Fruit fly (Drosophila melanogaster) whole organism, embryonic: Measurements from ENCODE around the gene CG7943.
A peak's percentile ranks its signal among the peaks of the same experiment; 100 is the strongest.

Source experiments
- Atf-2 ChIP-seq: fragments of 200-800 bp; sonication (Bioruptor generic); optimal IDR thresholded peaks from 2 replicates; lab custom pipeline; 2016; ENCODE audit warnings: missing biosample characterization, missing genetic modification characterization
- Atf3 ChIP-seq: fragments of 200-800 bp; sonication (Bioruptor generic); optimal IDR thresholded peaks from 3 replicates; lab custom pipeline; 2016; ENCODE audit warnings: missing biosample characterization, missing genetic modification characterization
- CG11093 ChIP-seq: fragments of 200-800 bp; sonication (Bioruptor generic); IDR thresholded peaks from 3 replicates; pipeline ENCODE4 v1.3.6; 2022; ENCODE audit warnings: missing biosample characterization, missing genetic modification characterization
- CG11247 ChIP-seq: fragments of 200-800 bp; sonication (Bioruptor generic); IDR thresholded peaks from 2 replicates; pipeline ENCODE4 v1.3.6; 2022; ENCODE audit warnings: missing biosample characterization, missing genetic modification characterization
- CG11456 ChIP-seq: fragments of 200-800 bp; sonication (Bioruptor generic); IDR thresholded peaks from 3 replicates; pipeline ENCODE4 v1.3.6; 2022; ENCODE audit warnings: missing biosample characterization, missing genetic modification characterization
- CG12236 ChIP-seq: fragments of 200-800 bp; sonication (Bioruptor generic); optimal IDR thresholded peaks from 2 replicates; lab custom pipeline; 2016; ENCODE audit warnings: missing biosample characterization, missing genetic modification characterization
- CG14860 ChIP-seq: fragments of 200-800 bp; sonication (Bioruptor generic); IDR thresholded peaks from 3 replicates; pipeline ENCODE4 v1.3.6; 2022; ENCODE audit warnings: missing biosample characterization, missing genetic modification characterization; ENCODE audit not compliant: partially characterized antibody
- CG16815 ChIP-seq: fragments of 200-800 bp; sonication (Bioruptor generic); optimal IDR thresholded peaks from 3 replicates; lab custom pipeline; 2017; ENCODE audit warnings: missing biosample characterization, mild to moderate bottlenecking, missing genetic modification characterization
- CG1792 ChIP-seq: fragments of 200-800 bp; sonication (Bioruptor generic); optimal IDR thresholded peaks from 2 replicates; lab custom pipeline; 2016; ENCODE audit warnings: missing biosample characterization, missing genetic modification characterization
- CG1832 ChIP-seq: fragments of 200-800 bp; sonication (Bioruptor generic); optimal IDR thresholded peaks from 2 replicates; lab custom pipeline; 2017; ENCODE audit warnings: missing biosample characterization, mild to moderate bottlenecking, missing genetic modification characterization, inconsistent platforms
- CG2889 ChIP-seq: fragments of 200-800 bp; sonication (Bioruptor generic); IDR thresholded peaks from 3 replicates; pipeline ENCODE4 v1.3.6; 2022; ENCODE audit warnings: missing biosample characterization, missing genetic modification characterization
- CG30431 ChIP-seq: fragments of 200-800 bp; sonication (Bioruptor generic); optimal IDR thresholded peaks from 2 replicates; lab custom pipeline; 2017; ENCODE audit warnings: missing biosample characterization, missing genetic modification characterization
- CG31224 ChIP-seq: fragments of 200-800 bp; sonication (Bioruptor generic); IDR thresholded peaks from 2 replicates; pipeline ENCODE4 v1.3.6; 2022; ENCODE audit warnings: missing biosample characterization, missing genetic modification characterization
- CG34224 ChIP-seq: fragments of 200-800 bp; sonication (Bioruptor generic); IDR thresholded peaks from 3 replicates; pipeline ENCODE4 v1.3.6; 2022; ENCODE audit warnings: missing biosample characterization, missing genetic modification characterization; ENCODE audit not compliant: partially characterized antibody
- CG4424 ChIP-seq: fragments of 200-800 bp; sonication (Bioruptor generic); optimal IDR thresholded peaks from 3 replicates; lab custom pipeline; 2016; ENCODE audit warnings: missing biosample characterization, missing genetic modification characterization
- CG4854 ChIP-seq: fragments of 200-800 bp; sonication (Bioruptor generic); optimal IDR thresholded peaks from 2 replicates; lab custom pipeline; 2016; ENCODE audit warnings: missing biosample characterization, missing genetic modification characterization, inconsistent platforms
- CG7357 ChIP-seq: fragments of 200-800 bp; sonication (Bioruptor generic); IDR thresholded peaks from 3 replicates; pipeline ENCODE4 v1.3.6; 2022; ENCODE audit warnings: missing biosample characterization, missing genetic modification characterization
- CG8359 ChIP-seq: fragments of 200-800 bp; sonication (Bioruptor generic); optimal IDR thresholded peaks from 2 replicates; lab custom pipeline; 2017; ENCODE audit warnings: missing biosample characterization, mild to moderate bottlenecking, missing genetic modification characterization, borderline replicate concordance
- CG9876 ChIP-seq: fragments of 200-800 bp; sonication (Bioruptor generic); optimal IDR thresholded peaks from 2 replicates; lab custom pipeline; 2016; ENCODE audit warnings: missing biosample characterization, missing genetic modification characterization
- CTCF ChIP-seq: fragments of 200-800 bp; sonication (Bioruptor generic); optimal IDR thresholded peaks from 2 replicates; lab custom pipeline; 2017; ENCODE audit warnings: missing biosample characterization, mild to moderate bottlenecking, missing genetic modification characterization, moderate library complexity
- CkIIα-i1 ChIP-seq: fragments of 200-800 bp; sonication (Bioruptor generic); IDR thresholded peaks from 2 replicates; pipeline ENCODE4 v1.3.6; 2022; ENCODE audit warnings: missing biosample characterization, missing genetic modification characterization
- D ChIP-seq, 2 experiments: fragments of 200-800 bp in 1 of 2; fragments of >200 bp in 1 of 2; sonication (Bioruptor generic) in 1 of 2; optimal IDR thresholded peaks; 2 replicates in 1 of 2; 3 replicates in 1 of 2; lab custom pipeline; 2017; ENCODE audit warnings: mild to moderate bottlenecking in 1 of 2, missing biosample characterization in 1 of 2, missing genetic modification characterization in 1 of 2, missing genetic modification reagents in 1 of 2
- Deaf1 ChIP-seq: fragments of 200-800 bp; optimal IDR thresholded peaks from 3 replicates; lab custom pipeline; 2019; ENCODE audit warnings: missing biosample characterization, mild to moderate bottlenecking, missing genetic modification characterization, moderate library complexity
- Fer2 ChIP-seq: fragments of 200-800 bp; sonication (Bioruptor generic); optimal IDR thresholded peaks from 2 replicates; lab custom pipeline; 2018; ENCODE audit warnings: missing biosample characterization, mild to moderate bottlenecking, missing genetic modification characterization, moderate library complexity
- HLH4C ChIP-seq: fragments of 200-800 bp; sonication (Bioruptor generic); IDR thresholded peaks from 3 replicates; pipeline ENCODE4 v1.3.6; 2022; ENCODE audit warnings: missing biosample characterization, missing genetic modification characterization; ENCODE audit not compliant: partially characterized antibody
- Lhr ChIP-seq: fragments of 200-800 bp; sonication (Bioruptor generic); optimal IDR thresholded peaks from 3 replicates; lab custom pipeline; 2017; ENCODE audit warnings: mild to moderate bottlenecking, missing biosample characterization, missing genetic modification reagents, missing genetic modification characterization
- Opbp ChIP-seq: fragments of 200-800 bp; sonication (Bioruptor generic); IDR thresholded peaks from 3 replicates; pipeline ENCODE4 v1.3.6; 2022; ENCODE audit warnings: missing biosample characterization, missing genetic modification characterization; ENCODE audit not compliant: partially characterized antibody
- PHDP ChIP-seq: fragments of 200-800 bp; sonication (Bioruptor generic); optimal IDR thresholded peaks from 3 replicates; lab custom pipeline; 2018; ENCODE audit warnings: missing biosample characterization, mild to moderate bottlenecking, missing genetic modification characterization, moderate library complexity
- Rx ChIP-seq: fragments of 200-800 bp; sonication (Bioruptor generic); IDR thresholded peaks from 2 replicates; pipeline ENCODE4 v1.3.6; 2022; ENCODE audit warnings: missing biosample characterization, missing genetic modification characterization
- Sox100B ChIP-seq: fragments of 200-800 bp; sonication (Bioruptor generic); optimal IDR thresholded peaks from 3 replicates; lab custom pipeline; 2018; ENCODE audit warnings: missing biosample characterization, mild to moderate bottlenecking, missing genetic modification characterization
- Sry-δ ChIP-seq: fragments of 200-800 bp; sonication (Bioruptor generic); optimal IDR thresholded peaks from 2 replicates; lab custom pipeline; 2016; ENCODE audit warnings: missing biosample characterization, missing genetic modification characterization
- abd-A ChIP-seq: fragments of 200-800 bp; sonication (Bioruptor generic); optimal IDR thresholded peaks from 3 replicates; lab custom pipeline; 2019; ENCODE audit warnings: missing biosample characterization, mild to moderate bottlenecking, missing genetic modification characterization, moderate library complexity
- bcd ChIP-seq: fragments of 200-800 bp; sonication (Bioruptor generic); optimal IDR thresholded peaks from 2 replicates; lab custom pipeline; 2017; ENCODE audit warnings: missing biosample characterization, mild to moderate bottlenecking, missing genetic modification characterization
- cato ChIP-seq: fragments of 200-800 bp; sonication (Bioruptor generic); optimal IDR thresholded peaks from 2 replicates; lab custom pipeline; 2016; ENCODE audit warnings: missing biosample characterization, missing genetic modification characterization, borderline replicate concordance
- cg ChIP-seq: fragments of 200-800 bp; sonication (Bioruptor generic); optimal IDR thresholded peaks from 3 replicates; lab custom pipeline; 2019; ENCODE audit warnings: missing biosample characterization, mild to moderate bottlenecking, missing genetic modification characterization, moderate library complexity
- dan ChIP-seq: fragments of 200-800 bp; sonication (Bioruptor generic); IDR thresholded peaks from 2 replicates; pipeline ENCODE4 v1.3.6; 2022; ENCODE audit warnings: missing biosample characterization, missing genetic modification characterization
- dimm ChIP-seq: fragments of 200-800 bp; sonication (Bioruptor generic); IDR thresholded peaks from 2 replicates; pipeline ENCODE4 v1.3.6; 2022; ENCODE audit warnings: missing biosample characterization, missing genetic modification characterization
- dysf ChIP-seq: fragments of 200-800 bp; sonication (Bioruptor generic); IDR thresholded peaks from 3 replicates; pipeline ENCODE4 v1.3.6; 2022; ENCODE audit warnings: missing biosample characterization, missing genetic modification characterization
- fru ChIP-seq: fragments of >200 bp; optimal IDR thresholded peaks from 2 replicates; lab custom pipeline; 2017
- gfzf ChIP-seq: fragments of 200-800 bp; sonication (Bioruptor generic); optimal IDR thresholded peaks from 2 replicates; lab custom pipeline; 2016; ENCODE audit warnings: missing biosample characterization, mild to moderate bottlenecking, missing genetic modification characterization, moderate library complexity
- gsb ChIP-seq: fragments of 200-800 bp; sonication (Bioruptor generic); IDR thresholded peaks from 2 replicates; pipeline ENCODE4 v1.3.6; 2022; ENCODE audit warnings: missing biosample characterization, missing genetic modification characterization
- h ChIP-seq: fragments of >200 bp; optimal IDR thresholded peaks from 2 replicates; lab custom pipeline; 2017
- hth ChIP-seq: fragments of >200 bp; optimal IDR thresholded peaks from 2 replicates; lab custom pipeline; 2017; ENCODE audit warnings: inconsistent platforms
- kah ChIP-seq: fragments of 200-800 bp; sonication (Bioruptor generic); optimal IDR thresholded peaks from 2 replicates; lab custom pipeline; 2018; ENCODE audit warnings: missing biosample characterization, mild to moderate bottlenecking, missing genetic modification characterization
- lilli ChIP-seq: fragments of 200-800 bp; sonication (Bioruptor generic); optimal IDR thresholded peaks from 3 replicates; lab custom pipeline; 2016; ENCODE audit warnings: missing biosample characterization, missing genetic modification characterization
- lmd ChIP-seq: fragments of 200-800 bp; sonication (Bioruptor generic); IDR thresholded peaks from 2 replicates; pipeline ENCODE4 v1.3.6; 2022; ENCODE audit warnings: missing biosample characterization, missing genetic modification characterization
- pb ChIP-seq: fragments of 200-800 bp; sonication (Bioruptor generic); optimal IDR thresholded peaks from 3 replicates; lab custom pipeline; 2016; ENCODE audit warnings: missing biosample characterization, missing genetic modification characterization
- prd ChIP-seq, 3 experiments: fragments of >200 bp in 2 of 3; fragments of 200-800 bp in 1 of 3; sonication (Bioruptor generic) in 1 of 3; optimal IDR thresholded peaks in 2 of 3; IDR thresholded peaks in 1 of 3; 2 replicates in 2 of 3; 3 replicates in 1 of 3; pipeline versions ENCODE4 v1.3.6 to Lab custom; 2017 to 2022; ENCODE audit warnings: missing biosample characterization in 1 of 3, missing genetic modification characterization in 1 of 3
- vnd ChIP-seq: fragments of 200-800 bp; sonication (Bioruptor generic); IDR thresholded peaks from 3 replicates; pipeline ENCODE4 v1.3.6; 2022; ENCODE audit warnings: missing biosample characterization, missing genetic modification characterization; ENCODE audit not compliant: partially characterized antibody
- vvl ChIP-seq: fragments of 200-800 bp; sonication (Bioruptor generic); IDR thresholded peaks from 2 replicates; pipeline ENCODE4 v1.3.6; 2022; ENCODE audit warnings: missing biosample characterization, missing genetic modification characterization

CG7943 gene

DNA sequence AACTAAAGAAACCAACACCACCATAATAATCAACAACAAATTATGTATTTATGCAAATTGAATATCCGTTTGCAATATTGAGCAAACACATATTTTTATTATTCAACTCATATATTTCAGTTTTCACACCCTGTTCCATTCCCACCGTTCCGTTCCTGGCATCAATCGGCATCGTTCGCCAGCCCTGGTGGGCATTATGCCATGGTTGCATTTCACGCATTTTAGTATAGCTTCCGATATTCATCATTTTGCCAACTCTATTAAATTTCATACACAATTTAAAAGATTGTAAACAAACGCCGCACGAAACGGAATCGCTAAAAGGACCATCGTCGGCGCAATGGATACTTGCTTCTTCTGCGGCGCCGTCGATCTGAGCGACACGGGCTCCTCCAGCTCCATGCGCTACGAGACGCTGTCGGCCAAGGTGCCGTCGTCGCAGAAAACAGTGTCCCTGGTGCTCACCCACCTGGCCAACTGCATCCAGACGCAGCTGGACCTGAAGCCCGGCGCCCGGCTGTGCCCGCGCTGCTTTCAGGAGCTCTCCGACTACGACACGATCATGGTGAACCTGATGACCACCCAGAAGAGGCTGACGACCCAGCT is 3.0 kb upstream of the CG7943 start, which contains the start of gene Sry-delta (continued):
- TF ChIP-seq hth (lab: Kevin White, UChicago) (no peak), Deaf1 (tag; lab: Kevin White, UChicago) (no peak), PHDP (tag; lab: Kevin White, UChicago) (peak; percentile 72), vnd (peak; percentile 46; the same call in 2 of the 3 replicates), CG4424 (GFP tag; lab: Kevin White, UChicago) (peak; percentile 85), CG12236 (GFP tag; lab: Kevin White, UChicago) (peak; percentile 18), Opbp (GFP tag; lab: Robert Waterston, UW) (peak; percentile 87), Atf3 (GFP tag; lab: Kevin White, UChicago) (peak; percentile 67), Rx (GFP tag; lab: Robert Waterston, UW) (peak; percentile 67), cg (GFP tag; lab: Kevin White, UChicago) (no peak), CG11456 (peak; percentile 94), dimm (0 out of 2 replicates have a peak, but pooled peaks have one; percentile 3), dysf (GFP tag; lab: Robert Waterston, UW) (peak; percentile 59; the same call in 2 of the 3 replicates), CG1832 (GFP tag; lab: Kevin White, UChicago) (no peak), kah (GFP tag; lab: Kevin White, UChicago) (peak; percentile 21), h (no peak), cato (GFP tag; lab: Kevin White, UChicago) (peak; percentile 28), prd (optimal IDR thresholded peaks at IDR 0.05; lab: Kevin White, UChicago) (no peak), prd (GFP tag; IDR thresholded peaks at IDR 0.05; lab: Robert Waterston, UW) (peak; percentile 83), abd-A (tag; lab: Kevin White, UChicago) (no peak), gfzf (GFP tag; lab: Kevin White, UChicago) (peak; percentile 52), CG30431 (peak; percentile 16), CkIIα-i1 (no peak), CG11093 (GFP tag; lab: Robert Waterston, UW) (no peak), CG14860 (peak; percentile 59; the same call in 2 of the 3 replicates), CG11247 (GFP tag; lab: Robert Waterston, UW) (peak; percentile 84), CG34224 (GFP tag; lab: Robert Waterston, UW) (peak; percentile 76), pb (GFP tag; lab: Kevin White, UChicago) (no peak), CG7357 (GFP tag; lab: Robert Waterston, UW) (peak; percentile 50; the same call in 1 of the 3 replicates), lilli (GFP tag; lab: Kevin White, UChicago) (peak; percentile 93), bcd (GFP tag; lab: Kevin White, UChicago) (no peak), Sry-δ (GFP tag; lab: Kevin White, UChicago) (peak; percentile 99), gsb (0 out of 2 replicates have a peak, but pooled peaks have one; percentile 8), CTCF (GFP tag; lab: Kevin White, UChicago) (peak; percentile 16), Sox100B (no peak), CG1792 (GFP tag; lab: Kevin White, UChicago) (peak; percentile 79), CG16815 (peak; percentile 42), dan (no peak), lmd (GFP tag; lab: Robert Waterston, UW) (peak; percentile 62; the same call in 1 of the 2 replicates), Lhr (peak; percentile 23), D (optimal IDR thresholded peaks at IDR 0.05; lab: Kevin White, UChicago) (no peak), D (GFP tag; optimal IDR thresholded peaks at IDR 0.05; lab: Kevin White, UChicago) (peak; percentile 37), HLH4C (peak; percentile 54; the same call in 1 of the 3 replicates), CG31224 (GFP tag; lab: Robert Waterston, UW) (peak; percentile 57), CG2889 (GFP tag; lab: Robert Waterston, UW) (peak; percentile 55; the same call in 2 of the 3 replicates), Atf-2 (GFP tag; lab: Kevin White, UChicago) (peak; percentile 58), CG8359 (no peak), Fer2 (tag; lab: Kevin White, UChicago) (peak; percentile 42), CG4854 (GFP tag; lab: Kevin White, UChicago) (peak; percentile 69), vvl (GFP tag; lab: Robert Waterston, UW) (peak; percentile 90), fru (lab: Kevin White, UChicago) (no peak), CG9876 (peak; percentile 92)
